Fruit fly (Drosophila melanogaster) whole organism, adult: ENCODE measurements around the gene CG3726.

Experiments
- CG11617 ChIP-seq: fragments of 200-800 bp; sonication (Bioruptor generic); optimal IDR thresholded peaks from 2 replicates; lab custom pipeline; 2017; ENCODE audit warnings: mild to moderate bottlenecking, missing biosample characterization, missing genetic modification reagents, missing genetic modification characterization
- CG12768 ChIP-seq: fragments of 200-800 bp; sonication (Bioruptor generic); optimal IDR thresholded peaks from 2 replicates; lab custom pipeline; 2017; ENCODE audit warnings: missing biosample characterization, missing genetic modification characterization, mild to moderate bottlenecking, moderate library complexity, missing genetic modification reagents
- CG14711 ChIP-seq: fragments of 200-800 bp; sonication (Bioruptor generic); optimal IDR thresholded peaks from 2 replicates; lab custom pipeline; 2018; ENCODE audit warnings: missing biosample characterization, mild to moderate bottlenecking, missing genetic modification characterization, moderate library complexity
- CG1620 ChIP-seq: fragments of 200-800 bp; sonication (Bioruptor generic); optimal IDR thresholded peaks from 2 replicates; lab custom pipeline; 2016; ENCODE audit warnings: missing biosample characterization, missing genetic modification characterization
- CG33017 ChIP-seq: fragments of 200-800 bp; sonication (Bioruptor generic); optimal IDR thresholded peaks from 2 replicates; lab custom pipeline; 2018; ENCODE audit warnings: missing biosample characterization, mild to moderate bottlenecking, missing genetic modification characterization, moderate library complexity
- CG5204 ChIP-seq: fragments of 200-800 bp; sonication (Bioruptor generic); optimal IDR thresholded peaks from 2 replicates; lab custom pipeline; 2016; ENCODE audit warnings: missing biosample characterization, missing genetic modification characterization
- CG7045 ChIP-seq: fragments of 200-800 bp; sonication (Bioruptor generic); optimal IDR thresholded peaks from 2 replicates; lab custom pipeline; 2017; ENCODE audit warnings: missing biosample characterization, mild to moderate bottlenecking, missing genetic modification characterization
- Clk ChIP-seq: fragments of 200-800 bp; sonication (Bioruptor generic); optimal IDR thresholded peaks from 2 replicates; lab custom pipeline; 2017; ENCODE audit warnings: missing biosample characterization, missing genetic modification characterization
- Crg-1 ChIP-seq: fragments of 200-800 bp; sonication (Bioruptor generic); optimal IDR thresholded peaks from 2 replicates; lab custom pipeline; 2016; ENCODE audit warnings: missing biosample characterization, missing genetic modification characterization
- Hr96 ChIP-seq: fragments of 200-800 bp; sonication (Bioruptor generic); optimal IDR thresholded peaks from 2 replicates; lab custom pipeline; 2016; ENCODE audit warnings: missing biosample characterization, missing genetic modification characterization
- Mnt ChIP-seq: fragments of 200-800 bp; sonication (Bioruptor generic); optimal IDR thresholded peaks from 2 replicates; lab custom pipeline; 2016; ENCODE audit warnings: missing biosample characterization, mild to moderate bottlenecking, missing genetic modification characterization
- bab1 ChIP-seq: fragments of 200-800 bp; sonication (Bioruptor generic); optimal IDR thresholded peaks from 3 replicates; lab custom pipeline; 2019; ENCODE audit warnings: missing biosample characterization, mild to moderate bottlenecking, missing genetic modification characterization, moderate library complexity
- cic ChIP-seq: fragments of 200-800 bp; sonication (Bioruptor generic); optimal IDR thresholded peaks from 2 replicates; lab custom pipeline; 2017; ENCODE audit warnings: missing biosample characterization, mild to moderate bottlenecking, missing genetic modification characterization, moderate library complexity
- cnc ChIP-seq, 2 experiments: fragments of >200 bp; optimal IDR thresholded peaks; 2 replicates each; lab custom pipeline; 2017
- kay ChIP-seq: fragments of 200-800 bp; sonication (Bioruptor generic); peaks from one replicate; lab custom pipeline; 2016; ENCODE audit warnings: missing biosample characterization, missing genetic modification characterization, borderline replicate concordance
- ovo ChIP-seq: fragments of 200-800 bp; sonication (Bioruptor generic); optimal IDR thresholded peaks from 2 replicates; lab custom pipeline; 2016; ENCODE audit warnings: missing biosample characterization, missing genetic modification characterization
- pad ChIP-seq: fragments of 200-800 bp; sonication (Bioruptor generic); optimal IDR thresholded peaks from 3 replicates; lab custom pipeline; 2017; ENCODE audit warnings: missing biosample characterization, missing genetic modification characterization, mild to moderate bottlenecking, moderate library complexity, missing genetic modification reagents
- tj ChIP-seq: fragments of 200-800 bp; sonication (Bioruptor generic); optimal IDR thresholded peaks from 3 replicates; lab custom pipeline; 2017; ENCODE audit warnings: missing biosample characterization, mild to moderate bottlenecking, missing genetic modification characterization, moderate library complexity
- toe ChIP-seq: fragments of 200-800 bp; sonication (Bioruptor generic); optimal IDR thresholded peaks from 2 replicates; lab custom pipeline; 2016; ENCODE audit warnings: missing biosample characterization, missing genetic modification characterization

CG3726 gene

DNA sequence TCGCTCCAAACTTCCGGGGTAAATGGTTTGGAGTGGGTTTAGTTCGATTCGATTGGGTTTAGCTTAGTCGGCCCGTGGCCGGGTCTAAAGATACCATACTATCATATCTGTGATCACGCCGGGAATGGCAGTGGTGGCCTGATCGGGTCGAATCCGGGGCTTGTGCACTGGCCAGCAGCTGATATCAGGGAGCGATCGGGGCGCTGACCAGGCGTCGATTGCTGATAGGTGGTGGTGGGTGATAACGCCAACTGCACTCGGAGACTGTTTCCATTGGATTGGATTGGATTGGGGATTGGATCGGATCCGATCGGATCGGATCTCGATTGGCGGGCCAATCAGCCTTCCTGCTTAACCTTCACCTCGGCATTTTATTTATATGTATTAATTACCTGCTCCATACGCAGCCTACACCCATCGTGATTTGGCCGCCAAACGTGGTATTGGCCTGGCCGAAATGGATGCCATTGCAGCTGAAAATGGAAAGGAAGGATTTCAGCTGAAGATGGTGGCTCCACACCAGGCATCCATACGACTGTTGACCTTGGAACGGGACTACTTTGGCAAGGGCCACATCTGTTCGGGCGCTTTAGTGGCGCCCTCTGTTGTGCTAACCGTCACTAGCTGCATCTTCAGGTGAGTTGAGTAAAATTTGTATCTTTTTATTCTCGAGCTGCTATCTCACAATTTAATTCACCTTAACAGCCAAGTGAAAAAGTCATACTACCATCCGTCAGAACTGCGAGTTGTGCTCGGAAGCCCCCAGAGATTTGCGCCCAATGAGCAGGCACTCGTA, 39.9 kb downstream of the CG3726 start:
- TF ChIP-seq bab1 (GFP tag; lab: Kevin White, UChicago) (no peak), pad (GFP tag; lab: Kevin White, UChicago) (no peak), Hr96 (GFP tag; lab: Kevin White, UChicago) (peak; percentile 38), CG5204 (no peak), kay (GFP tag; lab: Kevin White, UChicago) (no peak), cic (GFP tag; lab: Kevin White, UChicago) (no peak), toe (GFP tag; lab: Kevin White, UChicago) (no peak), CG1620 (no peak), CG12768 (GFP tag; lab: Kevin White, UChicago) (peak; percentile 7), tj (GFP tag; lab: Kevin White, UChicago) (no peak)

DNA sequence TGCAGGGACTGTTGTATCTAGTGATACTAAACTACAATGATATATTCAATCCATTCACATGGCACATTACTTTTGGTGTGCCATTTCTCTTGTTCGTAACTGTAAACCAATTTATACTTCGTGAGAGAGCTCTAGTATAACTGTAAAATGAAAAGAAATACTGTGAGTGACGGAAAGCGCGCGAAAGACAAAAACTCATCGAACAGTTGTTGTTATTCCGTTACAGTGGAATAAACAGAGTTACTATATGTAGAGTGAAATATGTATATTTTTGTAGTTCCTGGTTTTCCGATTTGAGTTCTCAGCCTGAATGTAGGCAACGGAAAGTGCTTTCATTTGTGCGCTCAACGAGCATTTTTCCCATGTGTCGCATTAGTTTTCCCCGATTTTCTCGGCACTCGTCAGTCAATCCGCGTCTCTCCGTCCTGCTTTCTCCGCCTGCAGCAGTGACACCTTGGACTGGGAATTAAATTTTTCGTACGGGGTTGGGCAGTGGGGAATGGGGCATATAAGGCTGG, 47.3 kb downstream of the CG3726 start:
- TF ChIP-seq ovo (peak; percentile 90), CG5204 (no peak), cnc (optimal IDR thresholded peaks at IDR 0.05; lab: Kevin White, UChicago) (no peak), pad (GFP tag; lab: Kevin White, UChicago) (peak; percentile 76), Clk (GFP tag; lab: Kevin White, UChicago) (no peak), toe (GFP tag; lab: Kevin White, UChicago) (no peak), Mnt (GFP tag; lab: Kevin White, UChicago) (no peak), CG7045 (GFP tag; lab: Kevin White, UChicago) (no peak)

dm6 chrX:5965517-5966397, 48.9 kb downstream of the CG3726 start, which contains the start of gene Grip:
Gene Grip, plus strand, starts transcription at chrX:5966279.
- peak; percentile 20 for TF ChIP-seq pad (GFP tag; lab: Kevin White, UChicago)
- peak; percentile 53 for TF ChIP-seq ovo
- no peak for TF ChIP-seq Crg-1 (GFP tag; lab: Kevin White, UChicago)
- no peak for TF ChIP-seq CG5204
- no peak for TF ChIP-seq Hr96 (GFP tag; lab: Kevin White, UChicago)
- TF ChIP-seq tj (GFP tag; lab: Kevin White, UChicago) = no peak
- TF ChIP-seq Mnt (GFP tag; lab: Kevin White, UChicago) = no peak
- TF ChIP-seq CG33017 = no peak

- TF ChIP-seq Hr96 (GFP tag; lab: Kevin White, UChicago) = no peak
- TF ChIP-seq toe (GFP tag; lab: Kevin White, UChicago) = no peak
- no peak for TF ChIP-seq cnc (optimal IDR thresholded peaks at IDR 0.05; lab: Kevin White, UChicago)
- TF ChIP-seq CG12768 (GFP tag; lab: Kevin White, UChicago) = no peak
- TF ChIP-seq Clk (GFP tag; lab: Kevin White, UChicago) = no peak
- no peak for TF ChIP-seq Mnt (GFP tag; lab: Kevin White, UChicago)
- TF ChIP-seq CG7045 (GFP tag; lab: Kevin White, UChicago) = no peak
- TF ChIP-seq pad (GFP tag; lab: Kevin White, UChicago) = no peak
Observed at dm6 chrX:5968094-5968723, 51.3 kb downstream of the CG3726 start.

DNA sequence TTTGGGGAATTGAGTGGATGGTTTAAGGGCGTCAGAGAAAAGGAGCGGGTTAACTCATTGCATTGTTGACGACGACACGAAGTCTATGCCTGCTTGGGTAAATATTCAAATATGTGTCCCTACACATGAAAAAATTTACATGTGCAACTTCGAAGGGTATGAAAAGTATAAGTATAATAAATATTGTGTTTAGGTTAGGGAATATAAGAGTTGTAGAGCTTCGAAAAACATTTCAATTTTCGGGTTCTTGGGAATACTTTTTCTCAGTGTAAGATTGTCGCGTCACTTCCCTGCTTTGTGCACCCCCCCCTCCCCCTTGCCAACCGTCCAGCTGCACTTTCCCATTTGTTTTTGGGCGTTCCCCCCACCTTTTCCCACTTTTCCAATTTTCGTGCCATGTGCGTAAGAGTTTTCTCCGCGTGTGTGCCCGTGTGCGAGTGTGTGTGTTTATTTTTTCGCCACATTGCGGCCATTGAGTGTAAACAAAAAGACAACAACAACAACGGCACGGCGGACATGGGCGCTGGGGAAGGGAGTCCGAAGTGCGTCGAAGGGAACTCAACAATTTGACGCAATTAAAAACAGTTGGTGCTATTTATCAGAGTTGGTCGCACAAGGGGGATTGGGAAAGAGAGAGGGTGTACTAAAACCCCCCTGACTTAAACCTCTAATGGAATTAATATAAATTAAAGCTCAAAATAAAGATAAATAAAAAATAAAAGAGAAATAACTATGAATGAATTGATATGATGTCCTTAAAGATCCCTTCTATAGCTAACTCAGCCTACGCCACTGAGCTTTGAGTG, 53.2 kb downstream of the CG3726 start:
- TF ChIP-seq CG7045 (GFP tag; lab: Kevin White, UChicago) = no peak
- TF ChIP-seq ovo = no peak
- TF ChIP-seq pad (GFP tag; lab: Kevin White, UChicago) = no peak
- no peak for TF ChIP-seq cnc (optimal IDR thresholded peaks at IDR 0.05; lab: Kevin White, UChicago)
- no peak for TF ChIP-seq cic (GFP tag; lab: Kevin White, UChicago)
- no peak for TF ChIP-seq bab1 (GFP tag; lab: Kevin White, UChicago)
- TF ChIP-seq CG11617 = no peak
- TF ChIP-seq kay (GFP tag; lab: Kevin White, UChicago) = no peak
- no peak for TF ChIP-seq CG12768 (GFP tag; lab: Kevin White, UChicago)
- TF ChIP-seq CG1620 = no peak
- no peak for TF ChIP-seq toe (GFP tag; lab: Kevin White, UChicago)
- no peak for TF ChIP-seq CG33017

dm6 chrX:5970666-5971057, 53.8 kb downstream of the CG3726 start:
- no peak for TF ChIP-seq tj (GFP tag; lab: Kevin White, UChicago)
- TF ChIP-seq CG14711 (tag; lab: Kevin White, UChicago) = no peak
- no peak for TF ChIP-seq Mnt (GFP tag; lab: Kevin White, UChicago)
- no peak for TF ChIP-seq CG12768 (GFP tag; lab: Kevin White, UChicago)
- TF ChIP-seq kay (GFP tag; lab: Kevin White, UChicago) = no peak
- no peak for TF ChIP-seq toe (GFP tag; lab: Kevin White, UChicago)
- TF ChIP-seq cnc (optimal IDR thresholded peaks at IDR 0.05; lab: Kevin White, UChicago) = no peak
- TF ChIP-seq cic (GFP tag; lab: Kevin White, UChicago) = no peak
- no peak for TF ChIP-seq Crg-1 (GFP tag; lab: Kevin White, UChicago)
- TF ChIP-seq CG7045 (GFP tag; lab: Kevin White, UChicago) = no peak
